Fruit fly (Drosophila melanogaster): ENCODE data around the gene CG15822.

CG15822 gene

dm6 chr3L:2162019-2162418 is 1.6 kb downstream of the CG15822 start (continued):
- TF ChIP-seq Rx (GFP tag; IDR thresholded peaks at IDR 0.05) (peak; percentile 86), lab (GFP tag; optimal IDR thresholded peaks at IDR 0.05) (peak; percentile 74), abd-A (tag; optimal IDR thresholded peaks at IDR 0.05) (no peak), ap (GFP tag; IDR thresholded peaks at IDR 0.05) (peak; percentile 85), Awh (GFP tag; IDR thresholded peaks at IDR 0.05) (peak; percentile 90), emc (GFP tag; optimal IDR thresholded peaks at IDR 0.05) (no peak), gcm2 (GFP tag; optimal IDR thresholded peaks at IDR 0.05) (peak; percentile 5), CG2199 (GFP tag; IDR thresholded peaks at IDR 0.05) (peak; percentile 81; the same call in 2 of the 3 replicates), CG31224 (GFP tag; IDR thresholded peaks at IDR 0.05) (peak; percentile 50), CG31441 (GFP tag; IDR thresholded peaks at IDR 0.05) (peak; percentile 85), CG7372 (GFP tag; IDR thresholded peaks at IDR 0.05) (peak; percentile 69), Dref (GFP tag; IDR thresholded peaks at IDR 0.05) (no peak), ara (GFP tag; IDR thresholded peaks at IDR 0.05) (peak; percentile 81), CG11093 (GFP tag; IDR thresholded peaks at IDR 0.05) (peak; percentile 68; the same call in 2 of the 3 replicates), CG11696 (GFP tag; IDR thresholded peaks at IDR 0.05) (peak; percentile 58; the same call in 1 of the 2 replicates), CG18619 (GFP tag; optimal IDR thresholded peaks at IDR 0.05) (peak; percentile 28), knrl (GFP tag; IDR thresholded peaks at IDR 0.05; ENCODE audit: partially characterized antibody) (no peak), CG12942 (GFP tag; optimal IDR thresholded peaks at IDR 0.05) (peak; percentile 27), CG9817 (tag; optimal IDR thresholded peaks at IDR 0.05) (peak; percentile 59), B-H2 (GFP tag; optimal IDR thresholded peaks at IDR 0.05) (no peak), Oaz (GFP tag; IDR thresholded peaks at IDR 0.05) (peak; percentile 57), Sox102F (GFP tag; optimal IDR thresholded peaks at IDR 0.05) (peak; percentile 83), CG15073 (GFP tag; optimal IDR thresholded peaks at IDR 0.05) (no peak), CG8924 (tag; optimal IDR thresholded peaks at IDR 0.05) (peak; percentile 63), CG10543 (GFP tag; optimal IDR thresholded peaks at IDR 0.05) (no peak), pita (GFP tag; optimal IDR thresholded peaks at IDR 0.05) (no peak), repo (GFP tag; optimal IDR thresholded peaks at IDR 0.05) (peak; percentile 80), CG8089 (GFP tag; optimal IDR thresholded peaks at IDR 0.05) (peak; percentile 46), D (optimal IDR thresholded peaks at IDR 0.05) (no peak), D (GFP tag; optimal IDR thresholded peaks at IDR 0.05) (peak; percentile 80), sens (GFP tag) (peak; percentile 97), corto (GFP tag; optimal IDR thresholded peaks at IDR 0.05) (peak; percentile 33), Aef1 (GFP tag; IDR thresholded peaks at IDR 0.05) (peak; percentile 75), gsb-n (tag; optimal IDR thresholded peaks at IDR 0.05) (peak; percentile 56), CG4282 (GFP tag; optimal IDR thresholded peaks at IDR 0.05) (no peak), Hmx (GFP tag; optimal IDR thresholded peaks at IDR 0.05) (no peak), Tbp (GFP tag; optimal IDR thresholded peaks at IDR 0.05) (no peak), MBD-R2 (GFP tag; IDR thresholded peaks at IDR 0.05) (no peak; the same call in 1 of the 2 replicates), BtbVII (GFP tag; optimal IDR thresholded peaks at IDR 0.05) (peak; percentile 37), CoRest (tag; optimal IDR thresholded peaks at IDR 0.05) (peak; percentile 67), CG4617 (GFP tag; optimal IDR thresholded peaks at IDR 0.05; ENCODE audit: borderline replicate concordance) (no peak), ken (GFP tag; IDR thresholded peaks at IDR 0.05) (peak; percentile 88), Dip3 (GFP tag; optimal IDR thresholded peaks at IDR 0.05) (no peak), lilli (GFP tag; optimal IDR thresholded peaks at IDR 0.05) (peak; percentile 51), CG15269 (tag; optimal IDR thresholded peaks at IDR 0.05) (peak; percentile 70), CG16863 (GFP tag; optimal IDR thresholded peaks at IDR 0.05) (peak; percentile 53), CG15601 (tag; optimal IDR thresholded peaks at IDR 0.05) (peak; percentile 72), CG5953 (GFP tag; IDR thresholded peaks at IDR 0.05) (peak; percentile 90), CG11504 (tag; optimal IDR thresholded peaks at IDR 0.05) (peak; percentile 89), CG13624 (GFP tag; optimal IDR thresholded peaks at IDR 0.05) (peak; percentile 8), oc (tag; optimal IDR thresholded peaks at IDR 0.05) (peak; percentile 54), trem (tag; optimal IDR thresholded peaks at IDR 0.05) (peak; percentile 65)

Measured in whole organism, embryonic.